Worm (Caenorhabditis elegans): ENCODE results near the gene unc-83.
A peak's percentile ranks its signal among the peaks of the same experiment; 100 is the strongest.

DNA sequence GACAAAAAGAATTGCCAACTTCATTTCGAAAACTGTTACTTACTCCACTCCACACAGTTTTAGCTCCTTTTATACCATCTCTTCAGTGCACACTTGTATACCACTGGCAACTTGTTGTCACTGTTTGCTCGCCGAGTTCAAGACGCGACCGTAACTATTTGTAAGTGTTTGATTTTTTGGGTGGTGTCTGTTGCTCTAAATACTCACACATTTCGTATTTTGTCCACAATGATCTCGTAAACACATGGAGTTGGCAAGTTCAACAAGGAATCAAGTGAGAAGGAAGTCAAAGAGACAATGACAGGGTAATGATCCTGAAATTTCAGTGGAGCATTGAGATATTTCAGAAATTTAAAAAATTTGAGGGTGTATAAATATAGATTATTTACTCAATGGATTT lies 68.2 kb downstream of the unc-83 start, which contains the start of gene hpo-26:
- TF ChIP-seq pax-1 (tag; optimal IDR thresholded peaks at IDR 0.05) (no peak), lin-11 (tag; optimal IDR thresholded peaks at IDR 0.05) (no peak), ama-1 (optimal IDR thresholded peaks at IDR 0.05) (peak; percentile 6), zip-5 (tag; optimal IDR thresholded peaks at IDR 0.05) (no peak)
